Fruit fly (Drosophila melanogaster): ENCODE data around the gene Cpsf6.

The Cpsf6 gene

DNA sequence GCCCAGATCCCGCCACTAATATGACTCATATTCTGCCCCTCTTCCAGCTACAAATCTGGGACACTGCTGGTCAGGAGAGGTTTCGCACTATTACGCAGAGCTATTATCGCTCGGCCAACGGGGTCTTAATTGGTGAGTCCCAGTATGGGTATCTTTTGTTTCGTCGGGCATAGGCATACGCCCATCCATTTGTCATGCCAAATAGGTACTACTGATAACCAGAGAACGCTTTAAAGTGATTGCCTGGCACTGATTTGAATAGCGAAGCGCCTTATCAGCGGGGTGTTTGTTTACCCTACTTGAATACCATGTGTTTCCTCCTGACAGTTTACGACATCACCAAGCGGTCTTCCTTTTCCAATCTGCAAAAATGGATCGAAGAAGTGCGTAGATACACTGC, 17.8 kb downstream of the Cpsf6 start:
- no peak for TF ChIP-seq fru (GFP tag; optimal IDR thresholded peaks at IDR 0.05)
- no peak for TF ChIP-seq Myc (optimal IDR thresholded peaks at IDR 0.05)
- no peak for TF ChIP-seq OdsH (GFP tag; optimal IDR thresholded peaks at IDR 0.05)
- no peak for TF ChIP-seq sv (GFP tag; optimal IDR thresholded peaks at IDR 0.05)
- no peak for TF ChIP-seq Vsx2 (GFP tag; optimal IDR thresholded peaks at IDR 0.05; ENCODE audit: partially characterized antibody)
- no peak for TF ChIP-seq CG32264 (GFP tag; optimal IDR thresholded peaks at IDR 0.05)
- peak; percentile 5 for TF ChIP-seq Jra (GFP tag; optimal IDR thresholded peaks at IDR 0.05)
- TF ChIP-seq Hnf4 (GFP tag; optimal IDR thresholded peaks at IDR 0.05): no peak
- no peak for TF ChIP-seq lola (GFP tag; optimal IDR thresholded peaks at IDR 0.05)
- TF ChIP-seq usp (GFP tag; optimal IDR thresholded peaks at IDR 0.05): no peak
- TF ChIP-seq GATAd (GFP tag; optimal IDR thresholded peaks at IDR 0.05): no peak
- TF ChIP-seq br (GFP tag; optimal IDR thresholded peaks at IDR 0.05): no peak
- TF ChIP-seq CrebA (GFP tag; optimal IDR thresholded peaks at IDR 0.05; ENCODE audit: borderline replicate concordance): no peak
- TF ChIP-seq ey (GFP tag; optimal IDR thresholded peaks at IDR 0.05): no peak
- TF ChIP-seq foxo (GFP tag; optimal IDR thresholded peaks at IDR 0.05): no peak
- TF ChIP-seq Rel (GFP tag; optimal IDR thresholded peaks at IDR 0.05): no peak
- TF ChIP-seq Rel (tag; optimal IDR thresholded peaks at IDR 0.05): peak; percentile 82

DNA sequence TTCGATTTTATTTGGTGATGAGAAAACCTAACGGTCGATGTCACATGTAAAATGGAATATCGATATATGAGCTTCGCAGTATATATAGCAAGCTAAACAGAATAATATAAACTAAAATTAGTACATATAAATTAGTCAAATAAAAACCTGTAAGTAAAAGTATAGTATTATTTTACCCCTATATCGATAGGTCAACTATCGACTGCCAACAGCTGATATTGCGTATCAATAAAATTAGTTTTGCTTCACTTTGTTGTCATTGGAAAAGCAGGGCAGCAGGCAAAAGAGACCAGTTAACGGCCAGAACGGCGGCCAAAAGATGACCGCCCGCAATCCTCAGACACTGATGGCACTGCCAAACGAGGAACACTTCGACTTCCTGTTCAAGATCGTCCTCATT, 18.4 kb downstream of the Cpsf6 start, which contains the start of gene Rab19:
Rab19 (plus strand) TSS at position 78 of the 400 bp plus-strand sequence.
- TF ChIP-seq Mio (GFP tag; optimal IDR thresholded peaks at IDR 0.05) (no peak), CrebA (GFP tag; optimal IDR thresholded peaks at IDR 0.05; ENCODE audit: borderline replicate concordance) (no peak), CG32264 (GFP tag; optimal IDR thresholded peaks at IDR 0.05) (no peak), br (GFP tag; optimal IDR thresholded peaks at IDR 0.05) (no peak), rgr (GFP tag; optimal IDR thresholded peaks at IDR 0.05) (no peak), brk (GFP tag; optimal IDR thresholded peaks at IDR 0.05) (peak; percentile 18), Hr78 (GFP tag; optimal IDR thresholded peaks at IDR 0.05) (peak; percentile 40), jim (GFP tag; optimal IDR thresholded peaks at IDR 0.05) (no peak), GATAd (GFP tag; optimal IDR thresholded peaks at IDR 0.05) (no peak), Vsx2 (GFP tag; optimal IDR thresholded peaks at IDR 0.05; ENCODE audit: partially characterized antibody) (no peak), pan (optimal IDR thresholded peaks at IDR 0.05) (no peak), woc (GFP tag; optimal IDR thresholded peaks at IDR 0.05) (no peak), dsf (GFP tag; optimal IDR thresholded peaks at IDR 0.05; ENCODE audit: borderline replicate concordance) (no peak), Dif (GFP tag; optimal IDR thresholded peaks at IDR 0.05; ENCODE audit: partially characterized antibody) (no peak), sv (GFP tag; optimal IDR thresholded peaks at IDR 0.05) (no peak)

DNA sequence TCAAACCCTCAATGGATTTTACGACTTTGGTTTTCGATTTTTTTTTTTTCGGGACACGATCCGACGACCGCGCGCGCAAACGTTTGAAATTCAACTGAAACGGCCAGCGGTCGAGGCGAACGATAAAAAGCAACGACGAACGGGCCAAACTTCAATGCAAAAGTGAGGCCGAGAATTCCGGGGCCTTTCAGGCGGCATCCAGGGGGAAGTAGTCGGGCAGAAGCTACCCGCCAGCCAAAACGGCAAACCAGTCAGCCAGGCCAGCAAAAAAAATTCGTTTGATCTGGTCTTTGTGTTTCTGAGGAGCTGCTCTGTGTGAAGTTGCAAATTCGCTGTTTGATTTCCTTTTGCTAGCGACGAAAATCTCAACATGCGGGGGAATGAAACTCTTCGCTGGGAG, 20.1 kb downstream of the Cpsf6 start, which contains the start of gene CG7201:
CG7201 (minus strand) TSS at position 101 of the 400 bp plus-strand sequence.
- no peak for TF ChIP-seq Rel (GFP tag; optimal IDR thresholded peaks at IDR 0.05)
- TF ChIP-seq Rel (tag; optimal IDR thresholded peaks at IDR 0.05): peak; percentile 1
- no peak for TF ChIP-seq jim (GFP tag; optimal IDR thresholded peaks at IDR 0.05)

DNA sequence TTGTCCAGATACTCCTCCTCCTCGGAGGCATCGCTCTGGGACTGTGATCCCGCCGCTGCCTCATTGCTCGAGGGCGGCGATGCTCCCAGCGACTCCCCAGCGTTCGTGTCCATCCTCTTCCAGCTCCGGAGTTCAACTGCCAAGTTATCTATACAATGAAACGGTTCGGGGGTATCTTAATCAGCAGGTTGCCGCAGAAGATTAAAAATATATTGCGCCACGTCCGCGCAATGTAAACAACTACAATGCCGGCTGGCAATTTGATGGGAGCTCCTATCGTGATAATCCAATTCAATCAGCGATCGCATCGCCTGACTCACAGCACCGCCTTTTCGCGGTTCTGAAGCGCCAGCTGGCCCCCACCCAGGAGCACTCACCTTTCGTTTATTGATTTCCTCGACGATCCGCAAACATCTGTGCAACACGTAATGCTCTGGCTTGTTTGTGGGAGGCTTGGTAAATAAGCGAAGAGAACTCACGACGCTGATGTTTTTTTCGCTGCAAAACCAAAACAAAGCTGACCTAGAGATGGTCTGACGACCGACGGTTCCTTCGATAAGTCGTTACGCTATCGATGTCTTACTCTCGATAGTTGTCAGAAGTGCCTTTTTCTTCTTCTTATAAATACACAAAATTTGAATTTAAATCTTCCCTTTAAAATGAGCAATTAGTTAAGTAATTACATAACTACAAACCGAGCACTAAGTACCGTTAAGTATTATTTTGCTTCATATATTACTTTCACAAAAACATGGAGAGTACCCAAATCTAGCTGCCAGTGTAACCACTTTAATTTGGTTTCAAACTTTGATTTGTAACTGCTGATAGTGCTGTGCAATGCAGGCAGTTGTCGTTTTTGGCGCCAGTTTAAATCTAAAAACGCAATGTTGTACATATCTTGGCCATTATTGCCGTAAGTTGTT, 25.7 kb downstream of the Cpsf6 start, which contains the start of gene cert:
cert (minus strand) TSS at position 535 of the 923 bp plus-strand sequence.
- peak; percentile 54 for TF ChIP-seq brk (GFP tag; optimal IDR thresholded peaks at IDR 0.05)
- TF ChIP-seq Sp1 (GFP tag; optimal IDR thresholded peaks at IDR 0.05): peak; percentile 28
- no peak for TF ChIP-seq woc (GFP tag; optimal IDR thresholded peaks at IDR 0.05)
- peak; percentile 43 for TF ChIP-seq rgr (GFP tag; optimal IDR thresholded peaks at IDR 0.05)
- TF ChIP-seq foxo (GFP tag; optimal IDR thresholded peaks at IDR 0.05): peak in 1 of 2 experiments; percentile 54
- TF ChIP-seq br (GFP tag; optimal IDR thresholded peaks at IDR 0.05): peak; percentile 44
- TF ChIP-seq Hr83 (GFP tag; optimal IDR thresholded peaks at IDR 0.05; ENCODE audit: poor library complexity, severe bottlenecking): peak; percentile 23
- TF ChIP-seq ey (GFP tag; optimal IDR thresholded peaks at IDR 0.05): no peak
- peak; percentile 33 for TF ChIP-seq psq (GFP tag; optimal IDR thresholded peaks at IDR 0.05)
- no peak for TF ChIP-seq Rel (GFP tag; optimal IDR thresholded peaks at IDR 0.05)
- TF ChIP-seq Rel (tag; optimal IDR thresholded peaks at IDR 0.05): peak; percentile 19
- peak; percentile 52 for TF ChIP-seq h (GFP tag; optimal IDR thresholded peaks at IDR 0.05)
- TF ChIP-seq Myc (optimal IDR thresholded peaks at IDR 0.05): peak; percentile 5
- TF ChIP-seq Jra (GFP tag; optimal IDR thresholded peaks at IDR 0.05): peak; percentile 63
- peak; percentile 50 for TF ChIP-seq Hnf4 (GFP tag; optimal IDR thresholded peaks at IDR 0.05)
- peak; percentile 36 for TF ChIP-seq sv (GFP tag; optimal IDR thresholded peaks at IDR 0.05)
- no peak for TF ChIP-seq Dif (GFP tag; optimal IDR thresholded peaks at IDR 0.05; ENCODE audit: partially characterized antibody)
- TF ChIP-seq tai (GFP tag; optimal IDR thresholded peaks at IDR 0.05): peak; percentile 83
- no peak for TF ChIP-seq pan (optimal IDR thresholded peaks at IDR 0.05)
- peak; percentile 39 for TF ChIP-seq fru (GFP tag; optimal IDR thresholded peaks at IDR 0.05)
- TF ChIP-seq dmrt93B (GFP tag; optimal IDR thresholded peaks at IDR 0.05): no peak
- TF ChIP-seq OdsH (GFP tag; optimal IDR thresholded peaks at IDR 0.05): peak; percentile 32
